Fruit fly (Drosophila melanogaster) whole organism, embryonic: Measurements from ENCODE around the gene RAF2.
A peak's percentile ranks its signal among the peaks of the same experiment; 100 is the strongest.

Source experiments
- Aef1 ChIP-seq: fragments of 200-800 bp; sonication (Bioruptor generic); IDR thresholded peaks from 3 replicates; pipeline ENCODE4 v1.3.6; 2022; ENCODE audit warnings: missing biosample characterization, missing genetic modification characterization
- CG12299 ChIP-seq: fragments of 200-800 bp; sonication (Bioruptor generic); optimal IDR thresholded peaks from 2 replicates; lab custom pipeline; 2018; ENCODE audit warnings: missing biosample characterization, mild to moderate bottlenecking, missing genetic modification characterization
- CG13287 ChIP-seq: fragments of 200-800 bp; sonication (Bioruptor generic); IDR thresholded peaks from 2 replicates; pipeline ENCODE4 v1.3.6; 2022; ENCODE audit warnings: missing biosample characterization, missing genetic modification characterization; ENCODE audit not compliant: partially characterized antibody
- CG14050 ChIP-seq: fragments of 200-800 bp; sonication (Bioruptor generic); IDR thresholded peaks from 3 replicates; pipeline ENCODE4 v1.3.6; 2022; ENCODE audit warnings: missing biosample characterization, missing genetic modification characterization
- CG14441 ChIP-seq: fragments of 200-800 bp; sonication (Bioruptor generic); IDR thresholded peaks from 2 replicates; pipeline ENCODE4 v1.3.6; 2022; ENCODE audit warnings: missing biosample characterization, missing genetic modification characterization
- CG15479 ChIP-seq: fragments of 200-800 bp; sonication (Bioruptor generic); optimal IDR thresholded peaks from 3 replicates; lab custom pipeline; 2019; ENCODE audit warnings: missing biosample characterization, mild to moderate bottlenecking, missing genetic modification characterization, moderate library complexity
- CG17612 ChIP-seq: fragments of 200-800 bp; sonication (Bioruptor generic); IDR thresholded peaks from 2 replicates; pipeline ENCODE4 v1.3.6; 2022; ENCODE audit warnings: missing biosample characterization, missing genetic modification characterization
- CG18011 ChIP-seq: fragments of 200-800 bp; sonication (Bioruptor generic); optimal IDR thresholded peaks from 2 replicates; lab custom pipeline; 2017; ENCODE audit warnings: missing biosample characterization, missing genetic modification characterization, mild to moderate bottlenecking, moderate library complexity, missing genotype
- CG2712 ChIP-seq: fragments of 200-800 bp; optimal IDR thresholded peaks from 3 replicates; lab custom pipeline; 2019; ENCODE audit warnings: missing biosample characterization, mild to moderate bottlenecking, missing genetic modification characterization, moderate library complexity
- CG31365 ChIP-seq: fragments of 200-800 bp; sonication (Bioruptor generic); optimal IDR thresholded peaks from 2 replicates; lab custom pipeline; 2018; ENCODE audit warnings: missing biosample characterization, mild to moderate bottlenecking, missing genetic modification characterization
- CG31388 ChIP-seq: fragments of 200-800 bp; sonication (Bioruptor generic); optimal IDR thresholded peaks from 2 replicates; lab custom pipeline; 2016; ENCODE audit warnings: missing biosample characterization, missing genetic modification characterization
- CG33557 ChIP-seq: fragments of 200-800 bp; sonication (Bioruptor generic); optimal IDR thresholded peaks from 2 replicates; lab custom pipeline; 2019; ENCODE audit warnings: missing biosample characterization, mild to moderate bottlenecking, missing genetic modification characterization, moderate library complexity
- CG3995 ChIP-seq: fragments of 200-800 bp; sonication (Bioruptor generic); optimal IDR thresholded peaks from 3 replicates; lab custom pipeline; 2016; ENCODE audit warnings: missing biosample characterization, missing genetic modification characterization
- CG7372 ChIP-seq: fragments of 200-800 bp; sonication (Bioruptor generic); IDR thresholded peaks from 2 replicates; pipeline ENCODE4 v1.3.6; 2022; ENCODE audit warnings: missing biosample characterization, missing genetic modification characterization
- CTCF ChIP-seq: fragments of 200-800 bp; sonication (Bioruptor generic); optimal IDR thresholded peaks from 2 replicates; lab custom pipeline; 2017; ENCODE audit warnings: missing biosample characterization, mild to moderate bottlenecking, missing genetic modification characterization, moderate library complexity
- CrebB ChIP-seq: fragments of 200-800 bp; sonication (Bioruptor generic); optimal IDR thresholded peaks from 3 replicates; lab custom pipeline; 2018; ENCODE audit warnings: missing biosample characterization, mild to moderate bottlenecking, missing genetic modification characterization
- Dbx ChIP-seq: fragments of 200-800 bp; sonication (Bioruptor generic); IDR thresholded peaks from 3 replicates; pipeline ENCODE4 v1.3.6; 2022; ENCODE audit warnings: missing biosample characterization, missing genetic modification characterization
- Dek ChIP-seq: fragments of 200-800 bp; sonication (Bioruptor generic); optimal IDR thresholded peaks from 3 replicates; lab custom pipeline; 2019; ENCODE audit warnings: missing biosample characterization, mild to moderate bottlenecking, missing genetic modification characterization, moderate library complexity
- Dfd ChIP-seq, 2 experiments: fragments of >200 bp; optimal IDR thresholded peaks; 2 replicates each; lab custom pipeline; 2017; ENCODE audit warnings: missing biosample characterization in 2 of 2, missing genetic modification characterization in 2 of 2
- E2f2 ChIP-seq: fragments of 200-800 bp; sonication (Bioruptor generic); IDR thresholded peaks from 2 replicates; pipeline ENCODE4 v1.3.6; 2022; ENCODE audit warnings: missing biosample characterization, missing genetic modification characterization
- GATAe ChIP-seq: fragments of 200-800 bp; sonication (Bioruptor generic); conservative IDR thresholded peaks from 2 replicates; pipeline ENCODE4 v1.3.6; 2022; ENCODE audit warnings: missing biosample characterization, missing genetic modification characterization
- Gsc ChIP-seq: fragments of 200-800 bp; sonication (Bioruptor generic); IDR thresholded peaks from 2 replicates; pipeline ENCODE4 v1.3.6; 2022; ENCODE audit warnings: missing biosample characterization, missing genetic modification characterization
- HLHmδ ChIP-seq: fragments of 200-800 bp; sonication (Bioruptor generic); optimal IDR thresholded peaks from 2 replicates; lab custom pipeline; 2018; ENCODE audit warnings: missing biosample characterization, mild to moderate bottlenecking, missing genetic modification characterization, moderate library complexity
- MBD-R2 ChIP-seq: fragments of 200-800 bp; sonication (Bioruptor generic); IDR thresholded peaks from 2 replicates; pipeline ENCODE4 v1.3.6; 2022; ENCODE audit warnings: missing biosample characterization, missing genetic modification characterization
- Mrtf ChIP-seq: fragments of 200-800 bp; sonication (Bioruptor generic); IDR thresholded peaks from 3 replicates; pipeline ENCODE4 v1.3.6; 2022; ENCODE audit warnings: missing biosample characterization, missing genetic modification characterization
- NC2β ChIP-seq: fragments of 200-800 bp; sonication (Bioruptor generic); optimal IDR thresholded peaks from 2 replicates; lab custom pipeline; 2016; ENCODE audit warnings: missing biosample characterization, missing genetic modification characterization
- NFAT ChIP-seq: fragments of 200-800 bp; sonication (Bioruptor generic); IDR thresholded peaks from 2 replicates; pipeline ENCODE4 v1.3.6; 2022; ENCODE audit warnings: missing biosample characterization, missing genetic modification characterization
- Pdp1 ChIP-seq, 2 experiments: fragments of 200-800 bp; sonication (Bioruptor generic); optimal IDR thresholded peaks; 3 replicates each; lab custom pipeline; 2016; ENCODE audit warnings: missing biosample characterization in 2 of 2, missing genetic modification characterization in 2 of 2, mild to moderate bottlenecking in 1 of 2, moderate library complexity in 1 of 2
- Sin3A ChIP-seq: fragments of >200 bp; optimal IDR thresholded peaks from 2 replicates; lab custom pipeline; 2018
- TFAM ChIP-seq: fragments of 200-800 bp; sonication (Bioruptor generic); optimal IDR thresholded peaks from 2 replicates; lab custom pipeline; 2017; ENCODE audit warnings: missing biosample characterization, missing genetic modification characterization, inconsistent platforms
- Tbp ChIP-seq: fragments of >200 bp; optimal IDR thresholded peaks from 2 replicates; lab custom pipeline; 2018; ENCODE audit warnings: missing biosample characterization, missing genetic modification characterization
- Vsx1 ChIP-seq: fragments of 200-800 bp; sonication (Bioruptor generic); optimal IDR thresholded peaks from 2 replicates; lab custom pipeline; 2017; ENCODE audit warnings: missing biosample characterization, mild to moderate bottlenecking, missing genetic modification characterization, missing genetic modification reagents
- ac ChIP-seq: fragments of 200-800 bp; sonication (Bioruptor generic); optimal IDR thresholded peaks from 3 replicates; lab custom pipeline; 2017; ENCODE audit warnings: missing biosample characterization, mild to moderate bottlenecking, missing genetic modification characterization
- bbx ChIP-seq: fragments of 200-800 bp; sonication (Bioruptor generic); IDR thresholded peaks from 2 replicates; pipeline ENCODE4 v1.3.6; 2022; ENCODE audit warnings: missing biosample characterization, missing genetic modification characterization; ENCODE audit not compliant: partially characterized antibody
- bsh ChIP-seq, 2 experiments: fragments of 200-800 bp; sonication (Bioruptor generic); optimal IDR thresholded peaks; 2 replicates each; lab custom pipeline; 2017 to 2018; ENCODE audit warnings: mild to moderate bottlenecking in 2 of 2, missing biosample characterization in 2 of 2, missing genetic modification characterization in 2 of 2, moderate library complexity in 1 of 2
- corto ChIP-seq: fragments of 200-800 bp; sonication (Bioruptor generic); optimal IDR thresholded peaks from 2 replicates; lab custom pipeline; 2016; ENCODE audit warnings: missing biosample characterization, mild to moderate bottlenecking, missing genetic modification characterization, moderate library complexity
- gfzf ChIP-seq: fragments of 200-800 bp; sonication (Bioruptor generic); optimal IDR thresholded peaks from 2 replicates; lab custom pipeline; 2016; ENCODE audit warnings: missing biosample characterization, mild to moderate bottlenecking, missing genetic modification characterization, moderate library complexity
- grau ChIP-seq: fragments of 200-800 bp; optimal IDR thresholded peaks from 3 replicates; lab custom pipeline; 2019; ENCODE audit warnings: missing biosample characterization, mild to moderate bottlenecking, missing genetic modification characterization, moderate library complexity
- gsb-n ChIP-seq: fragments of 200-800 bp; sonication (Bioruptor generic); optimal IDR thresholded peaks from 3 replicates; lab custom pipeline; 2018; ENCODE audit warnings: missing biosample characterization, mild to moderate bottlenecking, missing genetic modification characterization
- insv ChIP-seq, 2 experiments: fragments of 200-800 bp; sonication (Bioruptor generic); optimal IDR thresholded peaks; 3 replicates each; lab custom pipeline; 2016 to 2018; ENCODE audit warnings: missing biosample characterization in 2 of 2, missing genetic modification characterization in 2 of 2
- klu ChIP-seq: fragments of 200-800 bp; sonication (Bioruptor generic); IDR thresholded peaks from 2 replicates; pipeline ENCODE4 v1.3.6; 2022; ENCODE audit warnings: missing biosample characterization, missing genetic modification characterization
- mld ChIP-seq: fragments of 200-800 bp; sonication (Bioruptor generic); IDR thresholded peaks from 3 replicates; pipeline ENCODE4 v1.3.6; 2022; ENCODE audit warnings: missing biosample characterization, missing genetic modification characterization; ENCODE audit not compliant: partially characterized antibody
- odd ChIP-seq: fragments of 200-800 bp; sonication (Bioruptor generic); optimal IDR thresholded peaks from 2 replicates; lab custom pipeline; 2017; ENCODE audit warnings: missing biosample characterization, mild to moderate bottlenecking, missing genetic modification characterization
- pzg ChIP-seq: fragments of 200-800 bp; sonication (Bioruptor generic); optimal IDR thresholded peaks from 3 replicates; lab custom pipeline; 2018; ENCODE audit warnings: missing biosample characterization, mild to moderate bottlenecking, missing genetic modification characterization, moderate library complexity
- sna ChIP-seq: fragments of 200-800 bp; sonication (Bioruptor generic); IDR thresholded peaks from 2 replicates; pipeline ENCODE4 v1.3.6; 2022; ENCODE audit warnings: missing biosample characterization, missing genetic modification characterization; ENCODE audit not compliant: partially characterized antibody
- sug ChIP-seq: fragments of 200-800 bp; optimal IDR thresholded peaks from 2 replicates; lab custom pipeline; 2019; ENCODE audit warnings: missing biosample characterization, mild to moderate bottlenecking, missing genetic modification characterization, moderate library complexity
- tna ChIP-seq: fragments of 200-800 bp; sonication (Bioruptor generic); IDR thresholded peaks from 2 replicates; pipeline ENCODE4 v1.3.6; 2022; ENCODE audit warnings: missing biosample characterization, missing genetic modification characterization; ENCODE audit not compliant: partially characterized antibody
- vvl ChIP-seq: fragments of 200-800 bp; sonication (Bioruptor generic); IDR thresholded peaks from 2 replicates; pipeline ENCODE4 v1.3.6; 2022; ENCODE audit warnings: missing biosample characterization, missing genetic modification characterization

RAF2 gene

DNA sequence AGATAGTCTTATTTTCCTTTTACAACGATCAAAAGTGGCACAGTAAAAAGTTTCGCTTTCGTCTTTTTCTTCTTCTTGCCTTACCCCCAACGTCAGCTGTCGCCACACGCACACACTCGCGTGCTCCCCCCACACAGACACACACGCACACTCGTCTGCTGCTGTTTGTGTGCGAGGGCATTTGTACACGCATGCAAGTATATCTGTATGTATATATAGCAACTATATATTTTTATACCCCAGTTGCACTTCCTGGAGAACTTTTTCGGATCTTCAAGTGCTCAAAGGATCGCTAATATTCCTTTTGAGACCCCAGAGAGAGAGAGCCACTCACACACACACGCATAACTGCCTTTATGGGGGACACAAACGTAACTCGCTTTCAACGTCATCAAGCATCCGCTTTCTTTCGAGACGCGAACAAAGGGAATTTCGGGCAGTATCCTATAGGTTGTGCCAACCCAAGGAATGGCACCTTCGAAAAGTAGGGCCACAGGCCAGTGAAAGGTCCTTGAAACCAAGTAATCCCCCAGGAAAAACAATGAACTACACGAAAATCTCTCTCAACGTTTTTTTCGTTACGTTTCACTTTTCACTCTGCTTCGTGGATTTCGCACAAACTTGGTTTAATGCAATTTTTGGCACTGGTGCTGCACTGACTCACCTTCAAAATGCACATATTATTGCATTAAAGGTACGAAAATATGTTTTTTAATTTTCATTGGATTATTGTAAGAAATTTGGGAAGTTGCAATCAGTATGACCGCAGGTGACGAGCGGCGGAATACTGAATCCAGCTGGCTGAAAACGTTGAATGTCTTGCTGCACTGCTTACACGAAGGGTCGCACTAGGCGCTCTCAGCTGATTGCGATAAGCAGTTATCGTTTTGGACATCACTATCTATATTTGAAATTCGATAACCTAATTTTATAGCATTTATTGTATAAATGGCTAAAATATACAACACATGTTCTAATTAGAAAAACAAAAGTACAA lies 8.1 kb upstream of the RAF2 start, which contains the start of gene roq (continued):
- peak; percentile 36 for TF ChIP-seq grau
- TF ChIP-seq CG31365 (tag; lab: Kevin White, UChicago), result peak; percentile 97
- TF ChIP-seq CG14441, result no peak; the same call in 1 of the 2 replicates
- TF ChIP-seq Gsc (GFP tag; lab: Robert Waterston, UW), result no peak
- TF ChIP-seq CG15479 (GFP tag; lab: Kevin White, UChicago), result no peak
- TF ChIP-seq gsb-n (tag; lab: Kevin White, UChicago), result no peak
- TF ChIP-seq E2f2 (GFP tag; lab: Robert Waterston, UW), result peak; percentile 89
- peak; percentile 96 for TF ChIP-seq gfzf
- no peak for TF ChIP-seq Tbp (GFP tag; lab: Kevin White, UChicago)
- TF ChIP-seq CrebB (tag; lab: Kevin White, UChicago), result peak; percentile 14
- no peak for TF ChIP-seq odd
- TF ChIP-seq CG18011 (GFP tag; lab: Kevin White, UChicago), result peak; percentile 24
- TF ChIP-seq bbx (GFP tag; lab: Robert Waterston, UW), result peak; percentile 51
- TF ChIP-seq bsh (GFP tag; optimal IDR thresholded peaks at IDR 0.05; lab: Kevin White, UChicago), result peak in 1 of 2 experiments; percentile 27
- peak; percentile 1 for TF ChIP-seq CG12299 (tag; lab: Kevin White, UChicago)
- 0 out of 2 replicates have a peak, but pooled peaks have one; percentile 19 for TF ChIP-seq sna (GFP tag; lab: Robert Waterston, UW)
- peak; percentile 93 for TF ChIP-seq sug (tag; lab: Kevin White, UChicago)
- TF ChIP-seq CG31388 (GFP tag; lab: Kevin White, UChicago), result no peak
- peak; percentile 15 for TF ChIP-seq corto (GFP tag; lab: Kevin White, UChicago)
- TF ChIP-seq CG14050 (GFP tag; lab: Robert Waterston, UW), result no peak
- TF ChIP-seq CG7372, result no peak
- peak; percentile 46 for TF ChIP-seq tna (GFP tag; lab: Robert Waterston, UW)
- TF ChIP-seq CG13287 (GFP tag; lab: Robert Waterston, UW), result peak; percentile 72; the same call in 1 of the 2 replicates
- TF ChIP-seq NFAT (GFP tag; lab: Robert Waterston, UW), result no peak
- peak in 1 of 2 experiments; percentile 65 for TF ChIP-seq Pdp1 (GFP tag; optimal IDR thresholded peaks at IDR 0.05; lab: Kevin White, UChicago)
- TF ChIP-seq mld (GFP tag; lab: Robert Waterston, UW), result peak; percentile 50; the same call in 1 of the 3 replicates
- no peak for TF ChIP-seq Aef1
- peak; percentile 41 for TF ChIP-seq CG2712 (tag; lab: Kevin White, UChicago)
- peak; percentile 17 for TF ChIP-seq NC2β (GFP tag; lab: Kevin White, UChicago)
- TF ChIP-seq MBD-R2, result peak; percentile 77
- TF ChIP-seq vvl (GFP tag; lab: Robert Waterston, UW), result peak; percentile 45
- TF ChIP-seq CG17612 (GFP tag; lab: Robert Waterston, UW), result no peak
- peak; percentile 94 for TF ChIP-seq pzg (GFP tag; lab: Kevin White, UChicago)
- peak; percentile 28 for TF ChIP-seq CTCF (GFP tag; lab: Kevin White, UChicago)
- no peak for TF ChIP-seq klu (GFP tag; lab: Robert Waterston, UW)
- peak; percentile 6 for TF ChIP-seq HLHmδ (GFP tag; lab: Kevin White, UChicago)
- TF ChIP-seq Sin3A (lab: Kevin White, UChicago), result peak; percentile 19
- TF ChIP-seq CG33557 (GFP tag; lab: Kevin White, UChicago), result peak; percentile 26
- TF ChIP-seq Dek, result no peak
- TF ChIP-seq TFAM (GFP tag; lab: Kevin White, UChicago), result no peak
- no peak for TF ChIP-seq Mrtf
- TF ChIP-seq Vsx1 (GFP tag; lab: Kevin White, UChicago), result no peak
- TF ChIP-seq Dfd (GFP tag; optimal IDR thresholded peaks at IDR 0.05; lab: Kevin White, UChicago), result no peak
- TF ChIP-seq Dbx (GFP tag; lab: Robert Waterston, UW), result 0 out of 3 replicates have a peak, but pooled peaks have one; percentile 46
- TF ChIP-seq GATAe (GFP tag; lab: Robert Waterston, UW), result peak; percentile 14; the same call in 1 of the 2 replicates
- no peak for TF ChIP-seq CG3995 (GFP tag; lab: Kevin White, UChicago)
- TF ChIP-seq insv (GFP tag; optimal IDR thresholded peaks at IDR 0.05; lab: Kevin White, UChicago), result peak in 1 of 2 experiments; percentile 72
- no peak for TF ChIP-seq ac
